Worm (Caenorhabditis elegans): Measurements from ENCODE around the gene T10H4.13.

ce11 chrV:15244456-15244855 is 22.8 kb downstream of the T10H4.13 start, which contains the start of gene kin-30:
- no peak for TF ChIP-seq snpc-4 (tag; optimal IDR thresholded peaks at IDR 0.05)
- no peak for TF ChIP-seq mab-5 (tag; optimal IDR thresholded peaks at IDR 0.05)
- TF ChIP-seq hlh-1 (tag; optimal IDR thresholded peaks at IDR 0.05), result no peak
- TF ChIP-seq drap-1 (GFP tag; optimal IDR thresholded peaks at IDR 0.05), result no peak
- TF ChIP-seq pha-4 (tag; optimal IDR thresholded peaks at IDR 0.05), result no peak
- no peak for TF ChIP-seq unc-39 (tag; optimal IDR thresholded peaks at IDR 0.05)
- no peak for TF ChIP-seq unc-62 (GFP tag; optimal IDR thresholded peaks at IDR 0.05)
- TF ChIP-seq lsy-2 (tag; optimal IDR thresholded peaks at IDR 0.05), result no peak
- no peak for TF ChIP-seq elt-3 (tag; optimal IDR thresholded peaks at IDR 0.05)
- no peak for TF ChIP-seq ces-1 (GFP tag; optimal IDR thresholded peaks at IDR 0.05)
- no peak for TF ChIP-seq nhr-237 (tag; optimal IDR thresholded peaks at IDR 0.05)
- TF ChIP-seq bed-3 (GFP tag; optimal IDR thresholded peaks at IDR 0.05), result no peak
- no peak for TF ChIP-seq sem-2 (GFP tag; optimal IDR thresholded peaks at IDR 0.05)
- TF ChIP-seq blmp-1 (tag; optimal IDR thresholded peaks at IDR 0.05), result no peak

All from whole organism, mixed stage, embryonic.